Fruit fly (Drosophila melanogaster) whole organism, embryonic: Measurements from ENCODE around the gene Jhbp3.
A peak's percentile ranks its signal among the peaks of the same experiment; 100 is the strongest.

Source experiments
- Asciz ChIP-seq: fragments of 200-800 bp; sonication (Bioruptor generic); optimal IDR thresholded peaks from 2 replicates; lab custom pipeline; 2017; ENCODE audit warnings: missing biosample characterization, mild to moderate bottlenecking, missing genetic modification characterization, missing genetic modification reagents
- CG11504 ChIP-seq: fragments of 200-800 bp; sonication (Bioruptor generic); optimal IDR thresholded peaks from 3 replicates; lab custom pipeline; 2019; ENCODE audit warnings: missing biosample characterization, mild to moderate bottlenecking, missing genetic modification characterization, moderate library complexity
- CG12071 ChIP-seq: fragments of 200-800 bp; sonication (Bioruptor generic); optimal IDR thresholded peaks from 3 replicates; lab custom pipeline; 2018; ENCODE audit warnings: missing biosample characterization, mild to moderate bottlenecking, missing genetic modification characterization
- CG13296 ChIP-seq: fragments of 200-800 bp; sonication (Bioruptor generic); optimal IDR thresholded peaks from 3 replicates; lab custom pipeline; 2018; ENCODE audit warnings: missing biosample characterization, mild to moderate bottlenecking, missing genetic modification characterization
- CG1602 ChIP-seq: fragments of 200-800 bp; sonication (Bioruptor generic); optimal IDR thresholded peaks from 3 replicates; lab custom pipeline; 2016; ENCODE audit warnings: missing biosample characterization, missing genetic modification characterization
- CG1603 ChIP-seq: fragments of 200-800 bp; sonication (Bioruptor generic); optimal IDR thresholded peaks from 2 replicates; lab custom pipeline; 2019; ENCODE audit warnings: missing biosample characterization, mild to moderate bottlenecking, missing genetic modification characterization, moderate library complexity
- CG17359 ChIP-seq: fragments of 200-800 bp; sonication (Bioruptor generic); optimal IDR thresholded peaks from 3 replicates; lab custom pipeline; 2018; ENCODE audit warnings: missing biosample characterization, mild to moderate bottlenecking, missing genetic modification characterization, moderate library complexity
- CG18262 ChIP-seq: fragments of 200-800 bp; optimal IDR thresholded peaks from 3 replicates; lab custom pipeline; 2019; ENCODE audit warnings: missing biosample characterization, mild to moderate bottlenecking, missing genetic modification characterization, moderate library complexity
- CG2199 ChIP-seq: fragments of 200-800 bp; sonication (Bioruptor generic); IDR thresholded peaks from 3 replicates; pipeline ENCODE4 v1.3.6; 2022; ENCODE audit warnings: missing biosample characterization, missing genetic modification characterization
- CG2712 ChIP-seq: fragments of 200-800 bp; optimal IDR thresholded peaks from 3 replicates; lab custom pipeline; 2019; ENCODE audit warnings: missing biosample characterization, mild to moderate bottlenecking, missing genetic modification characterization, moderate library complexity
- CG30431 ChIP-seq: fragments of 200-800 bp; sonication (Bioruptor generic); optimal IDR thresholded peaks from 2 replicates; lab custom pipeline; 2017; ENCODE audit warnings: missing biosample characterization, missing genetic modification characterization
- CG3407 ChIP-seq: fragments of 200-800 bp; sonication (Bioruptor generic); optimal IDR thresholded peaks from 2 replicates; lab custom pipeline; 2018; ENCODE audit warnings: missing biosample characterization, mild to moderate bottlenecking, missing genetic modification characterization
- CG4730 ChIP-seq: fragments of 200-800 bp; sonication (Bioruptor generic); IDR thresholded peaks from 2 replicates; pipeline ENCODE4 v1.3.6; 2022; ENCODE audit warnings: missing biosample characterization, missing genetic modification characterization
- CG5180 ChIP-seq: fragments of 200-800 bp; sonication (Bioruptor generic); optimal IDR thresholded peaks from 3 replicates; lab custom pipeline; 2017; ENCODE audit warnings: missing biosample characterization, missing genetic modification characterization, mild to moderate bottlenecking, moderate library complexity, missing genetic modification reagents
- CG6654 ChIP-seq: fragments of 200-800 bp; sonication (Bioruptor generic); optimal IDR thresholded peaks from 2 replicates; lab custom pipeline; 2017; ENCODE audit warnings: missing biosample characterization, mild to moderate bottlenecking, missing genetic modification characterization
- CG7271 ChIP-seq: fragments of 200-800 bp; sonication (Bioruptor generic); optimal IDR thresholded peaks from 2 replicates; lab custom pipeline; 2018; ENCODE audit warnings: missing biosample characterization, mild to moderate bottlenecking, missing genetic modification characterization, moderate library complexity
- CG8290 ChIP-seq, 3 experiments: fragments of 200-800 bp; sonication (Bioruptor generic); optimal IDR thresholded peaks; 2 replicates each; lab custom pipeline; 2016 to 2019; ENCODE audit warnings: missing biosample characterization in 3 of 3, missing genetic modification characterization in 3 of 3, mild to moderate bottlenecking in 2 of 3, moderate library complexity in 1 of 3
- CG9437 ChIP-seq: fragments of 200-800 bp; sonication (Bioruptor generic); optimal IDR thresholded peaks from 2 replicates; lab custom pipeline; 2018; ENCODE audit warnings: missing biosample characterization, mild to moderate bottlenecking, missing genetic modification characterization
- Chrac-16 ChIP-seq: fragments of 200-800 bp; sonication (Bioruptor generic); optimal IDR thresholded peaks from 3 replicates; lab custom pipeline; 2016; ENCODE audit warnings: missing biosample characterization, missing genetic modification characterization
- H2.0 ChIP-seq: fragments of 200-800 bp; sonication (Bioruptor generic); IDR thresholded peaks from 2 replicates; pipeline ENCODE4 v1.3.6; 2022; ENCODE audit warnings: missing biosample characterization, missing genetic modification characterization
- HmgZ ChIP-seq: fragments of 200-800 bp; sonication (Bioruptor generic); optimal IDR thresholded peaks from 2 replicates; lab custom pipeline; 2018; ENCODE audit warnings: missing biosample characterization, mild to moderate bottlenecking, missing genetic modification characterization
- Hr39 ChIP-seq: fragments of >200 bp; optimal IDR thresholded peaks from 2 replicates; lab custom pipeline; 2017
- Hr78 ChIP-seq, 2 experiments: fragments of 200-800 bp in 1 of 2; fragments of >200 bp in 1 of 2; sonication (Bioruptor generic) in 1 of 2; optimal IDR thresholded peaks; 2 replicates each; lab custom pipeline; 2017 to 2019; ENCODE audit warnings: missing biosample characterization in 2 of 2, missing genetic modification characterization in 2 of 2, mild to moderate bottlenecking in 1 of 2, moderate library complexity in 1 of 2
- Lhr ChIP-seq: fragments of 200-800 bp; sonication (Bioruptor generic); optimal IDR thresholded peaks from 3 replicates; lab custom pipeline; 2017; ENCODE audit warnings: mild to moderate bottlenecking, missing biosample characterization, missing genetic modification reagents, missing genetic modification characterization
- Nf-YB ChIP-seq: fragments of 200-800 bp; sonication (Bioruptor generic); optimal IDR thresholded peaks from 3 replicates; lab custom pipeline; 2019; ENCODE audit warnings: missing biosample characterization, mild to moderate bottlenecking, missing genetic modification characterization, moderate library complexity
- Pdp1 ChIP-seq, 2 experiments: fragments of 200-800 bp; sonication (Bioruptor generic); optimal IDR thresholded peaks; 3 replicates each; lab custom pipeline; 2016; ENCODE audit warnings: missing biosample characterization in 2 of 2, missing genetic modification characterization in 2 of 2, mild to moderate bottlenecking in 1 of 2, moderate library complexity in 1 of 2
- Rfx ChIP-seq: fragments of 200-800 bp; sonication (Bioruptor generic); IDR thresholded peaks from 2 replicates; pipeline ENCODE4 v1.3.6; 2022; ENCODE audit warnings: missing biosample characterization, missing genetic modification characterization
- Xbp1 ChIP-seq: fragments of 200-800 bp; sonication (Bioruptor generic); optimal IDR thresholded peaks from 3 replicates; lab custom pipeline; 2016; ENCODE audit warnings: missing biosample characterization, mild to moderate bottlenecking, missing genetic modification characterization
- ato ChIP-seq: fragments of 200-800 bp; sonication (Bioruptor generic); IDR thresholded peaks from 2 replicates; pipeline ENCODE4 v1.3.6; 2022; ENCODE audit warnings: missing biosample characterization, missing genetic modification characterization; ENCODE audit not compliant: partially characterized antibody
- bigmax ChIP-seq: fragments of 200-800 bp; sonication (Bioruptor generic); optimal IDR thresholded peaks from 2 replicates; lab custom pipeline; 2018; ENCODE audit warnings: missing biosample characterization, mild to moderate bottlenecking, missing genetic modification characterization
- chif ChIP-seq, 2 experiments: fragments of 200-800 bp; sonication (Bioruptor generic); optimal IDR thresholded peaks; 3 replicates each; lab custom pipeline; 2016; ENCODE audit warnings: missing biosample characterization in 2 of 2, missing genetic modification characterization in 2 of 2
- chm ChIP-seq: fragments of 200-800 bp; sonication (Bioruptor generic); IDR thresholded peaks from 2 replicates; pipeline ENCODE4 v1.3.6; 2022; ENCODE audit warnings: missing biosample characterization, missing genetic modification characterization
- crc ChIP-seq: fragments of 200-800 bp; sonication (Bioruptor generic); optimal IDR thresholded peaks from 2 replicates; lab custom pipeline; 2016; ENCODE audit warnings: missing biosample characterization, missing genetic modification characterization
- dmrt99B ChIP-seq: fragments of 200-800 bp; sonication (Bioruptor generic); optimal IDR thresholded peaks from 2 replicates; lab custom pipeline; 2018; ENCODE audit warnings: missing biosample characterization, mild to moderate bottlenecking, missing genetic modification characterization, moderate library complexity
- fd102C ChIP-seq: fragments of 200-800 bp; sonication (Bioruptor generic); optimal IDR thresholded peaks from 2 replicates; lab custom pipeline; 2018; ENCODE audit warnings: missing biosample characterization, mild to moderate bottlenecking, missing genetic modification characterization, moderate library complexity
- fd96Cb ChIP-seq: fragments of 200-800 bp; sonication (Bioruptor generic); optimal IDR thresholded peaks from 2 replicates; lab custom pipeline; 2018; ENCODE audit warnings: missing biosample characterization, mild to moderate bottlenecking, missing genetic modification characterization, moderate library complexity
- gcm ChIP-seq: fragments of 200-800 bp; sonication (Bioruptor generic); optimal IDR thresholded peaks from 2 replicates; lab custom pipeline; 2019; ENCODE audit warnings: missing biosample characterization, mild to moderate bottlenecking, missing genetic modification characterization, moderate library complexity
- gfzf ChIP-seq: fragments of 200-800 bp; sonication (Bioruptor generic); optimal IDR thresholded peaks from 2 replicates; lab custom pipeline; 2016; ENCODE audit warnings: missing biosample characterization, mild to moderate bottlenecking, missing genetic modification characterization, moderate library complexity
- hbn ChIP-seq: fragments of 200-800 bp; sonication (Bioruptor generic); IDR thresholded peaks from 2 replicates; pipeline ENCODE4 v1.3.6; 2022; ENCODE audit warnings: missing biosample characterization, missing genetic modification characterization; ENCODE audit not compliant: partially characterized antibody
- lab ChIP-seq: fragments of 200-800 bp; sonication (Bioruptor generic); optimal IDR thresholded peaks from 3 replicates; lab custom pipeline; 2017; ENCODE audit warnings: missing biosample characterization, missing genetic modification characterization, mild to moderate bottlenecking, moderate library complexity, missing genetic modification reagents
- phol ChIP-seq: fragments of 200-800 bp; sonication (Bioruptor generic); optimal IDR thresholded peaks from 3 replicates; lab custom pipeline; 2018; ENCODE audit warnings: missing biosample characterization, mild to moderate bottlenecking, missing genetic modification characterization, moderate library complexity
- prd ChIP-seq, 3 experiments: fragments of >200 bp in 2 of 3; fragments of 200-800 bp in 1 of 3; sonication (Bioruptor generic) in 1 of 3; optimal IDR thresholded peaks in 2 of 3; IDR thresholded peaks in 1 of 3; 2 replicates in 2 of 3; 3 replicates in 1 of 3; pipeline versions ENCODE4 v1.3.6 to Lab custom; 2017 to 2022; ENCODE audit warnings: missing biosample characterization in 1 of 3, missing genetic modification characterization in 1 of 3
- pros ChIP-seq: fragments of 200-800 bp; sonication (Bioruptor generic); optimal IDR thresholded peaks from 3 replicates; lab custom pipeline; 2019; ENCODE audit warnings: missing biosample characterization, mild to moderate bottlenecking, missing genetic modification characterization, moderate library complexity
- slou ChIP-seq: fragments of 200-800 bp; sonication (Bioruptor generic); optimal IDR thresholded peaks from 3 replicates; lab custom pipeline; 2016; ENCODE audit warnings: missing biosample characterization, missing genetic modification characterization
- sqz ChIP-seq: fragments of 200-800 bp; sonication (Bioruptor generic); optimal IDR thresholded peaks from 3 replicates; lab custom pipeline; 2018; ENCODE audit warnings: missing biosample characterization, mild to moderate bottlenecking, missing genetic modification characterization
- twi ChIP-seq: fragments of 200-800 bp; optimal IDR thresholded peaks from 2 replicates; lab custom pipeline; 2019; ENCODE audit warnings: missing biosample characterization, mild to moderate bottlenecking, missing genetic modification characterization, moderate library complexity

Gene Jhbp3

DNA sequence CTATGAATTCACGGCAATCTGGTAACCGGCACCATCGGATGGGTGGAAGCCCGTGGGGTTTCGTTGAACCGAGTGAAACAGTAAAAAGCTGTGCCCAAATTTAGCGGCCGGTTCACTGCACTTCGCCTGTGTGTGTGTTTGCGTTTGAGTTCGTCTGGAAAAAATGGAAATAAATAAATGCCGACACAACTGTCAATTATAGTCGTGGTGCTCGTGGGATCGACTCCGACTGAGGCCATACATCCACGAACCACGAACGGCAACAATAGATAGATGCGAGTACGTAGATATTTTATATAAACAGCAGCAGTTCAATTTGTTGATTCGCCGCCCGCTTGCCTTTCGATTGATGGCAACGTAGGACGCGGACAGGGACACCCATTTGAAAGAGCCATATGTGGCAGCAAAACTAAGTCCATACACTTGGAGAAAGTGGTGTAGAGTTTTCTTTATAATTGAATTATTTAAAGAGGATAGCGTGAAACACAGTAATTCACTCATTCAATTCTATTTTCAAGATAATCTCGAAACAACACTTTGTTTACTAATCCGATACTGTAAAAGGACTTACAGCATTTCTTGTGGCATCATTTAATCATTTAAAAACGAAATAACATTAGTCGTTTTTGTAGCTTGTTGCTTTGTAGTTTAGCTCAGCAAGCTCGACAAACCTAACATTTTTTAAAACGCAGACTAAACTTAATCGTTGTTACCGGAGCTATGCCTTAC is 40.7 kb upstream of the Jhbp3 start:
- TF ChIP-seq ato (GFP tag; lab: Robert Waterston, UW) (no peak), CG11504 (tag; lab: Kevin White, UChicago) (peak; percentile 34), HmgZ (tag; lab: Kevin White, UChicago) (no peak), Asciz (GFP tag; lab: Kevin White, UChicago) (peak; percentile 18), CG4730 (GFP tag; lab: Robert Waterston, UW) (peak; percentile 13; the same call in 1 of the 2 replicates), Hr78 (GFP tag; optimal IDR thresholded peaks at IDR 0.05; lab: Kevin White, UChicago) (peak in 1 of 2 experiments; percentile 47), dmrt99B (peak; percentile 29), pros (GFP tag; lab: Kevin White, UChicago) (peak; percentile 69), Xbp1 (peak; percentile 19), twi (tag; lab: Kevin White, UChicago) (peak; percentile 71), CG3407 (no peak), CG12071 (peak; percentile 2), CG1602 (peak; percentile 11), phol (peak; percentile 39), gfzf (GFP tag; lab: Kevin White, UChicago) (no peak), CG2712 (tag; lab: Kevin White, UChicago) (peak; percentile 1), fd102C (GFP tag; lab: Kevin White, UChicago) (no peak), CG9437 (GFP tag; lab: Kevin White, UChicago) (peak; percentile 41), hbn (GFP tag; lab: Robert Waterston, UW) (no peak), Rfx (0 out of 2 replicates have a peak, but pooled peaks have one; percentile 18), CG5180 (GFP tag; lab: Kevin White, UChicago) (peak; percentile 24), gcm (GFP tag; lab: Kevin White, UChicago) (peak; percentile 38), CG13296 (GFP tag; lab: Kevin White, UChicago) (peak; percentile 12), crc (no peak), chm (GFP tag; lab: Robert Waterston, UW) (no peak), lab (peak; percentile 12), CG7271 (tag; lab: Kevin White, UChicago) (peak; percentile 2), CG17359 (tag; lab: Kevin White, UChicago) (peak; percentile 39), Pdp1 (GFP tag; optimal IDR thresholded peaks at IDR 0.05; lab: Kevin White, UChicago) (peak in 1 of 2 experiments; percentile 48), prd (optimal IDR thresholded peaks at IDR 0.05; lab: Kevin White, UChicago) (no peak), prd (GFP tag; IDR thresholded peaks at IDR 0.05; lab: Robert Waterston, UW) (peak; percentile 15; the same call in 1 of the 3 replicates), sqz (GFP tag; lab: Kevin White, UChicago) (peak; percentile 32), chif (GFP tag; optimal IDR thresholded peaks at IDR 0.05; lab: Kevin White, UChicago) (no peak), CG6654 (GFP tag; lab: Kevin White, UChicago) (peak; percentile 22), CG30431 (GFP tag; lab: Kevin White, UChicago) (no peak), Lhr (GFP tag; lab: Kevin White, UChicago) (peak; percentile 18), CG18262 (peak; percentile 60), Hr39 (lab: Kevin White, UChicago) (no peak), CG8290 (GFP tag; optimal IDR thresholded peaks at IDR 0.05; lab: Kevin White, UChicago) (no peak), CG8290 (tag; optimal IDR thresholded peaks at IDR 0.05; lab: Kevin White, UChicago) (peak; percentile 27), bigmax (GFP tag; lab: Kevin White, UChicago) (no peak), H2.0 (0 out of 2 replicates have a peak, but pooled peaks have one; percentile 13), Nf-YB (GFP tag; lab: Kevin White, UChicago) (no peak), CG2199 (GFP tag; lab: Robert Waterston, UW) (peak; percentile 59; the same call in 1 of the 3 replicates), slou (GFP tag; lab: Kevin White, UChicago) (no peak), Chrac-16 (GFP tag; lab: Kevin White, UChicago) (no peak), CG1603 (tag; lab: Kevin White, UChicago) (peak; percentile 17), fd96Cb (tag; lab: Kevin White, UChicago) (peak; percentile 35)
